Worm (Caenorhabditis elegans): Measurements from ENCODE around the gene F21H7.2.

Gene F21H7.2

DNA sequence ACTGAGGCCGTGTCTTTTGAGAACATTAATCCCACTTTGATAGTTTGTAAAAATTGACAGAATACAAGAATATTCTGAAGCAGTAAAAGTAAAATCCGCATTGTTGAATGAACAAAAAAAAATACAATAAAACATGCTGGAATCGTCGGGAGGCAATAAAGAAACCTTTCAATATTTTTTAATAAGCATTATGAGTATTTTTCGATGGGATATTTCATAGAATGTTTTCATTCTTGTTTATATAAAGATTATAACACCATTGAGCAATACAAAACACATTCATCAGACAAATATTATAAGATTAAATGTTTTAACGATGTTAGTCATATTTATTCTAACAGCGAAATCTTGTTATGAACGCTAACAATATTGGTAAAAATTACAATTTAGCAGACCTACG, 23.9 kb upstream of the F21H7.2 start, which contains the start of gene gcy-20:
TSS of gene gcy-20 (minus strand) at position 101 of the 400 bp plus-strand sequence.
- TF ChIP-seq ztf-29 (GFP tag; IDR thresholded peaks at IDR 0.05) (no peak), ztf-23 (GFP tag; IDR thresholded peaks at IDR 0.05) (no peak), med-1 (GFP tag; optimal IDR thresholded peaks at IDR 0.05; ENCODE audit: insufficient read depth) (no peak), ref-1 (GFP tag; conservative IDR thresholded peaks at IDR 0.05) (no peak), cog-1 (tag; optimal IDR thresholded peaks at IDR 0.05) (no peak), flt-1 (GFP tag; IDR thresholded peaks at IDR 0.05) (no peak), klf-2 (GFP tag; conservative IDR thresholded peaks at IDR 0.05) (no peak), T22C8.4 (GFP tag; IDR thresholded peaks at IDR 0.05) (no peak), tab-1 (GFP tag; IDR thresholded peaks at IDR 0.05) (no peak)

DNA sequence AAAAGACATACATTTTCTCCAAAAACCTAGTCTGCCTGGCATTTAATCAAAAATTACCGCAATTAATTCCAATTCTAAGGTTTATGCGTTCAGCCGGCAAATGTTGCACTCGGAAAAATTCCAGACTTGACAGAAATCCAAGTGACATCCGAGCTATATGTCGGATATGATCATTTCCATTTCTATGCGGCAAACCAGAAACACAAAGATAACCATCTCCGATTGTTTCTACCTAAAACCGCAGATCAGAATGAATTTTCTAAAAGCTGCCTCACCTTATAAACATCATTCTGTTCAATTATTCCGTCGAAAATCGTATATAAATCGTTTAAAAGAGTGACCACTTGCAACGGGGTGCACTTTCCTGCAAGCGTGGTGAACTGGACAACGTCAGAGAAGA, 19.3 kb upstream of the F21H7.2 start:
- no peak for TF ChIP-seq T22C8.4 (GFP tag; IDR thresholded peaks at IDR 0.05)
- TF ChIP-seq med-1 (GFP tag; optimal IDR thresholded peaks at IDR 0.05; ENCODE audit: insufficient read depth) = no peak
- TF ChIP-seq klf-2 (GFP tag; conservative IDR thresholded peaks at IDR 0.05) = no peak
- no peak for TF ChIP-seq flt-1 (GFP tag; IDR thresholded peaks at IDR 0.05)
- no peak for TF ChIP-seq ref-1 (GFP tag; conservative IDR thresholded peaks at IDR 0.05)
- TF ChIP-seq cog-1 (tag; optimal IDR thresholded peaks at IDR 0.05) = no peak
- TF ChIP-seq ztf-29 (GFP tag; IDR thresholded peaks at IDR 0.05) = no peak
- TF ChIP-seq tab-1 (GFP tag; IDR thresholded peaks at IDR 0.05) = no peak
- TF ChIP-seq ztf-23 (GFP tag; IDR thresholded peaks at IDR 0.05) = no peak

DNA sequence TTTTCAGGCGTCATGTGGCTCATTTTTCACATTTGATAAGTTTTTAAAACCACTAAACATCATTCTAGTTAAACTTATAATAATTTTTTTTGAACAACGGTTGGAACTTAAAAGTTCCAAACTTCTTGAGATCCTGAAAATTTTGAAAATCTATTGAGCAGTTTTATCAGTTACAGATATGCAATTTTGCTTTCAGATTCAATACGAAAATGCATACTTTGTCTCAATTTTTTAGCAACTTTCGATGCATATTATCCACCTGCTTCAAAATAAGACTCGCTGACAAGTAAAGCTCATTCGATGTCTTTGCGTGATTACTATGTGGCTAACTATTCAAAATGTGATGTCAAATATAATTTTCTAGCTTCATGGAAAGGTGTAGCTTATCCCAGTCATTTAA, 16.8 kb upstream of the F21H7.2 start, which contains the start of gene srh-95:
TSS of gene srh-95 (plus strand) at position 301 of the 400 bp plus-strand sequence.
- TF ChIP-seq flt-1 (GFP tag; IDR thresholded peaks at IDR 0.05) = no peak
- TF ChIP-seq tab-1 (GFP tag; IDR thresholded peaks at IDR 0.05) = no peak
- no peak for TF ChIP-seq med-1 (GFP tag; optimal IDR thresholded peaks at IDR 0.05; ENCODE audit: insufficient read depth)
- TF ChIP-seq ref-1 (GFP tag; conservative IDR thresholded peaks at IDR 0.05) = no peak
- TF ChIP-seq cog-1 (tag; optimal IDR thresholded peaks at IDR 0.05) = no peak
- TF ChIP-seq ztf-29 (GFP tag; IDR thresholded peaks at IDR 0.05) = no peak
- no peak for TF ChIP-seq klf-2 (GFP tag; conservative IDR thresholded peaks at IDR 0.05)
- TF ChIP-seq ztf-23 (GFP tag; IDR thresholded peaks at IDR 0.05) = no peak
- no peak for TF ChIP-seq T22C8.4 (GFP tag; IDR thresholded peaks at IDR 0.05)

DNA sequence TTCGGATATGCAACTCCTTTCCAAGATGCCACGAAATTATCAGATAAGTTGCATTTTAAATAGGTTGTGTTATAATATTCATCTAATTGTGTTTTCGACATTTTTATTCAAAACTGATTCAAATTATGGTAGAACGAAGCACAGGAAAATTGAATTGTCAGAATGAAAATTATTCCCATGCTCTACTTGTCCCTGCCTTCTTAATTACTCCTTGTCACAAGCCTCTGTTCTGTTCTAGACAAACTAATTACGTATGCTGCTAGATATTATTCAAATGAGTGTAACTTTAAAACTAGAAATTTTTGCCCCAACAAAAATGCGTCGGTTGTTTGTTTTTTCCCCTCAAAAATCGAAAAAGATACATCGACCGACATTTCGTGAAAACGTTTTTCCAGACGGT, 14.3 kb upstream of the F21H7.2 start, which contains the start of gene srh-104:
TSS of gene srh-104 (minus strand) at position 101 of the 400 bp plus-strand sequence.
- TF ChIP-seq tab-1 (GFP tag; IDR thresholded peaks at IDR 0.05) (no peak), ref-1 (GFP tag; conservative IDR thresholded peaks at IDR 0.05) (no peak), T22C8.4 (GFP tag; IDR thresholded peaks at IDR 0.05) (no peak), ztf-23 (GFP tag; IDR thresholded peaks at IDR 0.05) (no peak), klf-2 (GFP tag; conservative IDR thresholded peaks at IDR 0.05) (no peak), med-1 (GFP tag; optimal IDR thresholded peaks at IDR 0.05; ENCODE audit: insufficient read depth) (no peak), flt-1 (GFP tag; IDR thresholded peaks at IDR 0.05) (no peak), cog-1 (tag; optimal IDR thresholded peaks at IDR 0.05) (no peak), ztf-29 (GFP tag; IDR thresholded peaks at IDR 0.05) (no peak)

DNA sequence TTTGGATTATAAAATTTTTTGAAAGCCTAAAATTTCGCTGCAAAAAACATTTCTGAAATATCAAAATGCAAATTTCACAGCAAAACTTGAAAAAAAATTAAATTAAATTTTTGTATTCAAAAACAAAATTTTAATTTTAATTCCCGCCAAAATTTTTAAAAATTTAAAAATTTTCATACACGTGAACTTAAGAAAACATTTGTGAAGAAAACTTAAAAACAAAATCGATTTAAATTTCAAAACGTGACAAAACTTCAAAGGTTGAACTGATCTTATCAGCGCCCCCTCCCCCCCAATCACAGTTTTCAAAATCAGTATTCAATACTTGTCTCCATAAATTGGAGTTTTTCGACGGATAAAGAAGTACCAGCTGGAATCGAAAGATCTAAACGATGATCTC, 7.4 kb upstream of the F21H7.2 start, which contains the start of gene F21H7.5:
TSS of gene F21H7.5 (plus strand) at position 301 of the 400 bp plus-strand sequence.
- no peak for TF ChIP-seq T22C8.4 (GFP tag; IDR thresholded peaks at IDR 0.05)

DNA sequence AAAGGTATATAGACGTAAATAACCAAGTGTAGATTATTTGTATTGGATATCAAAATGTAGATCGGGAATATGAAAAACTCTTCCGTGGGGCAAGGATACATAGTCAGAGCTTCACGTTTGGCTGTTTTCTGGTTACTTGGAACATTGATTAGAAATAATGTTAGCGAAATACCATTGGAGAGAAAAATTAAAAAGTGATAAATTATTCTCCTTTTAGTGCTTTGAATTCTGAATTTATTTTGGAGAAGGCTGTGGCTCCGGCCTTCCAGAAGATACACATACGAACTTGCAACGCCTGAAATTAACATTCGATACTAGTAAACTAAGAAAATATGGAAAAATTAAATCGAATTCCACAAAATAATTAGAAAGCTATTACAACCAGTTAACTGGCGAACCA, 5.9 kb upstream of the F21H7.2 start, which contains the start of gene srh-98:
TSS of gene srh-98 (minus strand) at position 101 of the 400 bp plus-strand sequence.
- no peak for TF ChIP-seq cog-1 (tag; optimal IDR thresholded peaks at IDR 0.05)
- no peak for TF ChIP-seq klf-2 (GFP tag; conservative IDR thresholded peaks at IDR 0.05)
- TF ChIP-seq ref-1 (GFP tag; conservative IDR thresholded peaks at IDR 0.05) = no peak
- TF ChIP-seq ztf-23 (GFP tag; IDR thresholded peaks at IDR 0.05) = no peak
- TF ChIP-seq ztf-29 (GFP tag; IDR thresholded peaks at IDR 0.05) = no peak
- TF ChIP-seq flt-1 (GFP tag; IDR thresholded peaks at IDR 0.05) = no peak
- no peak for TF ChIP-seq T22C8.4 (GFP tag; IDR thresholded peaks at IDR 0.05)
- TF ChIP-seq med-1 (GFP tag; optimal IDR thresholded peaks at IDR 0.05; ENCODE audit: insufficient read depth) = no peak
- no peak for TF ChIP-seq tab-1 (GFP tag; IDR thresholded peaks at IDR 0.05)

DNA sequence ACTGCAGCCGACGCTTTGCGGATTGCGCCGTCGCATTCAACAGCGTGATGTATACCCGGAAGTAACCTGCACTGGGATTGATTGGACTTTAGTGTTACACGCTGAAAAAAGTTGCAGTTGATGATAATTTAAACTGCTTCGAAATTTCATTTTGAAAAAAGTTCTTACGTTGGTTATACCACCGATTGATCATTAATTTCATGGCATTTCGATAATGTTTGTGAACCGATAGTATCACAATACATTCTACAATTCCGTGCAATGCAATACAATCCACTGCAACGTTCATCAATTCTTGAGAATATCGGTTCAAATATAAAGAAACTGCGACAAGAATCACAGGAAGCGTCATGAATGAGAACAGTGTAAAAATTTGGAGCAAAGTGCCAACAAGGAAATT, 5.3 kb upstream of the F21H7.2 start, which contains the start of gene F21H7.3:
TSS of gene F21H7.3 (minus strand) at position 101 of the 400 bp plus-strand sequence.
- TF ChIP-seq cog-1 (tag; optimal IDR thresholded peaks at IDR 0.05) (no peak), med-1 (GFP tag; optimal IDR thresholded peaks at IDR 0.05; ENCODE audit: insufficient read depth) (no peak), tab-1 (GFP tag; IDR thresholded peaks at IDR 0.05) (no peak), ztf-29 (GFP tag; IDR thresholded peaks at IDR 0.05) (no peak), ztf-23 (GFP tag; IDR thresholded peaks at IDR 0.05) (no peak)

DNA sequence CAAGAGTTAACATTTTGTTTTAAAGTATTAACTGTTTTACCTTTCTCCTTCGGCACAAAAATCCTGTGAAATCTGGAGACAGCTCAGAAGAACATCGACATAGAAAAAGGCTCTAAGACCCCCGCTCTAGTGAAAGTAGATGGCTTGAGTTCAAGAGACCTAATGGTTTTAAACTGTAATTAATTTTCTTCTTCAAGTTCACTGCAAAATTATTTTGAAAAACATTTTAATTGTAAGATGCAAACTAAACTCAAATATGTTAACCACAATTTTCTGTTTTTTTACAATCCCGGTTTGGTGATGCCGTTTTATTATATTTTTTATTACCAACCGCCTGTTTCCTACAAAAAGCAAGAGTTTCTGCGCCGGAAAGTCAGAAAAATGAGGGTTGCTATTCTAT, 3.8 kb upstream of the F21H7.2 start, which contains the start of gene clec-233:
TSS of gene clec-233 (plus strand) at position 301 of the 400 bp plus-strand sequence.
- TF ChIP-seq T22C8.4 (GFP tag; IDR thresholded peaks at IDR 0.05) = no peak
- TF ChIP-seq klf-2 (GFP tag; conservative IDR thresholded peaks at IDR 0.05) = no peak
- TF ChIP-seq cog-1 (tag; optimal IDR thresholded peaks at IDR 0.05) = no peak
- no peak for TF ChIP-seq ref-1 (GFP tag; conservative IDR thresholded peaks at IDR 0.05)
- TF ChIP-seq tab-1 (GFP tag; IDR thresholded peaks at IDR 0.05) = no peak
- no peak for TF ChIP-seq ztf-23 (GFP tag; IDR thresholded peaks at IDR 0.05)
- TF ChIP-seq flt-1 (GFP tag; IDR thresholded peaks at IDR 0.05) = no peak
- no peak for TF ChIP-seq med-1 (GFP tag; optimal IDR thresholded peaks at IDR 0.05; ENCODE audit: insufficient read depth)
- TF ChIP-seq ztf-29 (GFP tag; IDR thresholded peaks at IDR 0.05) = no peak

DNA sequence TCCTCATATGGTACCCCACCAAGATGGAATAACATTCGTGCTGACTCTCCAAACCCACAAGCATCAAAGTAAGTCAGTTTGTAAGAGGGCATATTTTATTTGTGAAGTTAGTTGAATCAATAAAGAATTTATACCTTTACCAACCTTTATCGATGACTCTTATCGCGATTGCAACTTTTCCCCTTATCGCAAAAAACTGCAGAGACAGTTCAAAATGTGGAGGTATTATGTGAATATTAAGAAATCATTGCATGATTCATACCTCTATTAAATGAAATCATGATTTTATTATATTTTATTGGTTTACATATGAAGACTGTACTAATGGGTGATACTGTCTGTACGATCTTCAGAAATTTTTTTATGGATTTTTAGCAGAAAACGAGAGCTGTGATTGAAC, 2.4 kb upstream of the F21H7.2 start, which contains the start of gene gst-22:
TSS of gene gst-22 (minus strand) at position 103 of the 400 bp plus-strand sequence.
- TF ChIP-seq ztf-23 (GFP tag; IDR thresholded peaks at IDR 0.05) (no peak), flt-1 (GFP tag; IDR thresholded peaks at IDR 0.05) (no peak), tab-1 (GFP tag; IDR thresholded peaks at IDR 0.05) (no peak), klf-2 (GFP tag; conservative IDR thresholded peaks at IDR 0.05) (no peak), med-1 (GFP tag; optimal IDR thresholded peaks at IDR 0.05; ENCODE audit: insufficient read depth) (no peak), cog-1 (tag; optimal IDR thresholded peaks at IDR 0.05) (no peak), T22C8.4 (GFP tag; IDR thresholded peaks at IDR 0.05) (no peak), ref-1 (GFP tag; conservative IDR thresholded peaks at IDR 0.05) (no peak), ztf-29 (GFP tag; IDR thresholded peaks at IDR 0.05) (no peak)

DNA sequence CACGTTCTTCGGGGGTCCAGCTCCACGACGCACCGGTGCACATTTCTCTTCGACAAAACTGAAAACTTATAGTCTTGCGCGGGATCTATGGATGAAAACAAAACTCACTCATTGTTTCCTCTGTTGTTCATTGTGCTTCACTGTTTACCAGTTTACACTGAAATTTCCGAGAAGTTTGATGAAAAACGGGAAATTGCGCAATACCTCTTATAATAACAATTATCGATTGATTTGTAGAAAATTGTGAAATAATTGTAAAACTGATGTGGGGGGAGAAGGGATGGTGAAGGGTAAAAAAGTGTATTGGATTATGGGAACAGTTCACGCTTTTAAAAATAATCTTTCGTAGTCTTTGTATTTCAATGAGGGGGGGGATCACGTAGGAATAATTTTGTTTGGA, 357 bp downstream of the F21H7.2 start:
- no peak for TF ChIP-seq T22C8.4 (GFP tag; IDR thresholded peaks at IDR 0.05)
- no peak for TF ChIP-seq ref-1 (GFP tag; conservative IDR thresholded peaks at IDR 0.05)
- no peak for TF ChIP-seq klf-2 (GFP tag; conservative IDR thresholded peaks at IDR 0.05)
- TF ChIP-seq med-1 (GFP tag; optimal IDR thresholded peaks at IDR 0.05; ENCODE audit: insufficient read depth) = no peak
- no peak for TF ChIP-seq tab-1 (GFP tag; IDR thresholded peaks at IDR 0.05)
- TF ChIP-seq ztf-23 (GFP tag; IDR thresholded peaks at IDR 0.05) = no peak
- TF ChIP-seq ztf-29 (GFP tag; IDR thresholded peaks at IDR 0.05) = no peak
- no peak for TF ChIP-seq cog-1 (tag; optimal IDR thresholded peaks at IDR 0.05)
- TF ChIP-seq flt-1 (GFP tag; IDR thresholded peaks at IDR 0.05) = no peak
